Fruit fly (Drosophila melanogaster): ENCODE results near the gene Taf7.

Gene Taf7

DNA sequence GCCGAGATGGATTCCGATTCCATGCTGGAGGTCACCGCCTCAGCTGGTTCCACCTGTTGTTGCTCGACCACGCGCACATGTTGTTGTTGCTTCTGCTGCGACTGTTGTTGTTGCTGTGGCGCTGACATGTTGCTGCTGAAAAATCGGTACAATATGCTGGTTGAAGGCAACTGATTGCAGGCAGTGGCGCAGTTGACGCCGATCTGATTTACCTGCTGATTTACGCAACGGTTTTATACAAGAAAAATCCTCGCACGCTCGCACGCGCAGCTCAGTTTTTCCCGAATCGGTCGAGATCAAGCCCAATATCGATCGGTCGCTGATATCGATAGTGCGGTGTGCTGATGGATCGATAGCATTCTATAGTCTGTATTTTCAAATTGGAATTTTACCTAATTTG lies 4.3 kb downstream of the Taf7 start, which contains the start of gene Prat (continued):
- TF ChIP-seq CG2889 (GFP tag; IDR thresholded peaks at IDR 0.05) (no peak), CG4404 (GFP tag; IDR thresholded peaks at IDR 0.05) (no peak), Asciz (GFP tag; optimal IDR thresholded peaks at IDR 0.05) (no peak), vnd (GFP tag; IDR thresholded peaks at IDR 0.05; ENCODE audit: partially characterized antibody) (peak; percentile 61), Dll (GFP tag; IDR thresholded peaks at IDR 0.05; ENCODE audit: partially characterized antibody) (peak; percentile 78), CG18599 (GFP tag; optimal IDR thresholded peaks at IDR 0.05) (no peak), CG16813 (GFP tag; IDR thresholded peaks at IDR 0.05; ENCODE audit: partially characterized antibody) (peak; percentile 75), pum (GFP tag; optimal IDR thresholded peaks at IDR 0.05) (no peak), CG13894 (tag; optimal IDR thresholded peaks at IDR 0.05) (no peak), ERR (GFP tag; optimal IDR thresholded peaks at IDR 0.05) (no peak), oc (tag; optimal IDR thresholded peaks at IDR 0.05) (no peak), Gsc (GFP tag; IDR thresholded peaks at IDR 0.05) (no peak), CG4360 (GFP tag; IDR thresholded peaks at IDR 0.05) (peak; percentile 96), onecut (GFP tag; IDR thresholded peaks at IDR 0.05) (no peak), CG15696 (tag; optimal IDR thresholded peaks at IDR 0.05) (no peak), vvl (GFP tag; IDR thresholded peaks at IDR 0.05) (peak; percentile 25; the same call in 1 of the 2 replicates), CG2129 (GFP tag; IDR thresholded peaks at IDR 0.05; ENCODE audit: partially characterized antibody) (peak; percentile 53), salm (tag; optimal IDR thresholded peaks at IDR 0.05) (no peak), CG8089 (GFP tag; optimal IDR thresholded peaks at IDR 0.05) (no peak), CG9609 (GFP tag; optimal IDR thresholded peaks at IDR 0.05) (no peak), ewg (GFP tag; optimal IDR thresholded peaks at IDR 0.05) (no peak), sisA (GFP tag; IDR thresholded peaks at IDR 0.05) (no peak), CG11398 (GFP tag; optimal IDR thresholded peaks at IDR 0.05) (no peak), CTCF (GFP tag; optimal IDR thresholded peaks at IDR 0.05) (no peak), Lim3 (GFP tag; IDR thresholded peaks at IDR 0.05) (no peak), trem (tag; optimal IDR thresholded peaks at IDR 0.05) (peak; percentile 70), grau (tag; optimal IDR thresholded peaks at IDR 0.05) (no peak), HmgZ (tag; optimal IDR thresholded peaks at IDR 0.05) (peak; percentile 35), bsh (GFP tag; optimal IDR thresholded peaks at IDR 0.05) (no peak), crc (GFP tag; optimal IDR thresholded peaks at IDR 0.05) (no peak), CG42726 (GFP tag; IDR thresholded peaks at IDR 0.05; ENCODE audit: partially characterized antibody) (no peak; the same call in 1 of the 2 replicates), insv (GFP tag; optimal IDR thresholded peaks at IDR 0.05) (peak in 1 of 2 experiments; percentile 90), CG7745 (tag; optimal IDR thresholded peaks at IDR 0.05) (no peak), Ets97D (GFP tag; optimal IDR thresholded peaks at IDR 0.05) (peak; percentile 30), CG14860 (GFP tag; IDR thresholded peaks at IDR 0.05; ENCODE audit: partially characterized antibody) (peak; percentile 57; the same call in 2 of the 3 replicates), Dek (tag; optimal IDR thresholded peaks at IDR 0.05) (no peak), tna (GFP tag; IDR thresholded peaks at IDR 0.05; ENCODE audit: partially characterized antibody) (peak; percentile 41; the same call in 1 of the 2 replicates), HLH4C (GFP tag; IDR thresholded peaks at IDR 0.05; ENCODE audit: partially characterized antibody) (peak; percentile 78), z (GFP tag; IDR thresholded peaks at IDR 0.05) (no peak), CG2875 (GFP tag; optimal IDR thresholded peaks at IDR 0.05) (no peak), sr (GFP tag; IDR thresholded peaks at IDR 0.05) (no peak), br (optimal IDR thresholded peaks at IDR 0.05) (no peak), hbn (GFP tag; IDR thresholded peaks at IDR 0.05; ENCODE audit: partially characterized antibody) (peak; percentile 65), schlank (tag; optimal IDR thresholded peaks at IDR 0.05) (no peak), bcd (GFP tag; optimal IDR thresholded peaks at IDR 0.05) (no peak), CG10366 (GFP tag; IDR thresholded peaks at IDR 0.05) (no peak), CG17385 (GFP tag; optimal IDR thresholded peaks at IDR 0.05) (no peak), Stat92E (GFP tag; optimal IDR thresholded peaks at IDR 0.05) (no peak), Sry-β (GFP tag; optimal IDR thresholded peaks at IDR 0.05) (no peak), pros (GFP tag; optimal IDR thresholded peaks at IDR 0.05) (no peak), otp (GFP tag; IDR thresholded peaks at IDR 0.05) (no peak)

All from whole organism, embryonic.